Fruit fly (Drosophila melanogaster): Measurements from ENCODE around the gene CG15269.

CG15269 gene

DNA sequence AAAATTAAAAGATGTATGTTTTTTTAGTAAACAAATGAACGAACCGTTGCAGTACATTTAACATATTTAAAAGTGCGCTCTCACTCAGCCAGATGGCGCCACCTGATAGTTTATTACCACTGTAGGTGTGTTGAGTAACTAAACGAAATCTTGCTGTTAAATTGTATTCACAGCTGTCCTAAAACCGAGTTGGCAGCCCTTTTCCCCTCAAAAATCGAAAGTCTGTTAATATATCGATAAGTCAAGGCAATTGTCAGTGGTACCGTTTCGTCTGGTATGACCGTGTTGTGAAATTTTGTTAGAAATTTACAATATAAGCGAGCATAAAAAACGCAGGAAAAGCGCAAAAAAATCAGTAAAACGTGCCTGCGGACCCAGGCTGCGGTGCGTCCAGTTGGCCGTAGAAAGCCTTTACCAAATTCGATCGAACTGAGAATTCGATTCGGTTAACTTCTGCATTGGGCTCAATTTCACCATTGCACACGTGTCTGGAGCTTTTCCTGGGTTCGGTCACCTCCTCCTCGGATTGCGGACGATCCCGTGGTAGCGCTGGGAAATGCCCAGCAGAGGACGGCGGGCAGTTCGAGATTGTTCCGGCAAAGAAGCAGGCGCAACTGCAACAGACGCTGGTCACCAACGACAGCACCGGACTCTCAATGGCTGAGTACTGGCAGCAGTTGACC lies 4.2 kb downstream of the CG15269 start, which contains the start of gene stc (continued):
- TF ChIP-seq CG4404 (GFP tag; IDR thresholded peaks at IDR 0.05) (no peak), kay (GFP tag; optimal IDR thresholded peaks at IDR 0.05) (peak; percentile 14), Eip74EF (GFP tag; optimal IDR thresholded peaks at IDR 0.05) (no peak), CG16813 (GFP tag; IDR thresholded peaks at IDR 0.05; ENCODE audit: partially characterized antibody) (peak; percentile 75), crol (GFP tag; IDR thresholded peaks at IDR 0.05) (no peak), Fer1 (GFP tag; optimal IDR thresholded peaks at IDR 0.05) (no peak), CG10267 (tag; optimal IDR thresholded peaks at IDR 0.05) (peak; percentile 92), CG6765 (GFP tag; optimal IDR thresholded peaks at IDR 0.05) (no peak), ham (GFP tag; IDR thresholded peaks at IDR 0.05) (no peak), Jarid2 (GFP tag; optimal IDR thresholded peaks at IDR 0.05) (peak; percentile 61), fd3F (GFP tag; optimal IDR thresholded peaks at IDR 0.05) (no peak), croc (GFP tag; conservative IDR thresholded peaks at IDR 0.05) (no peak), CG12219 (GFP tag; optimal IDR thresholded peaks at IDR 0.05) (no peak), CG30020 (tag; optimal IDR thresholded peaks at IDR 0.05) (no peak), CG4424 (GFP tag; optimal IDR thresholded peaks at IDR 0.05) (peak; percentile 38), Scr (GFP tag; IDR thresholded peaks at IDR 0.05; ENCODE audit: partially characterized antibody) (peak; percentile 69), ewg (GFP tag; optimal IDR thresholded peaks at IDR 0.05) (peak; percentile 9), en (GFP tag; optimal IDR thresholded peaks at IDR 0.05) (peak; percentile 19), pita (GFP tag; optimal IDR thresholded peaks at IDR 0.05) (no peak), p53 (GFP tag; optimal IDR thresholded peaks at IDR 0.05) (peak; percentile 4), CG6689 (GFP tag; IDR thresholded peaks at IDR 0.05) (no peak), CG14050 (GFP tag; IDR thresholded peaks at IDR 0.05) (no peak), esg (GFP tag; conservative IDR thresholded peaks at IDR 0.05) (no peak), Optix (GFP tag; IDR thresholded peaks at IDR 0.05) (no peak), Sox102F (GFP tag; optimal IDR thresholded peaks at IDR 0.05) (no peak), lov (optimal IDR thresholded peaks at IDR 0.05) (no peak), lov (GFP tag; IDR thresholded peaks at IDR 0.05) (no peak), MTF-1 (GFP tag; optimal IDR thresholded peaks at IDR 0.05; ENCODE audit: borderline replicate concordance) (peak; percentile 65), CG12155 (GFP tag; optimal IDR thresholded peaks at IDR 0.05) (peak; percentile 18), CG5245 (GFP tag; optimal IDR thresholded peaks at IDR 0.05) (peak; percentile 46), salm (tag; optimal IDR thresholded peaks at IDR 0.05) (no peak), CG30403 (GFP tag; optimal IDR thresholded peaks at IDR 0.05) (peak; percentile 63), ttk (GFP tag; IDR thresholded peaks at IDR 0.05) (no peak), onecut (GFP tag; IDR thresholded peaks at IDR 0.05) (peak; percentile 37; the same call in 1 of the 2 replicates), rib (GFP tag; IDR thresholded peaks at IDR 0.05) (no peak), nau (GFP tag; optimal IDR thresholded peaks at IDR 0.05) (no peak), CG6791 (GFP tag; IDR thresholded peaks at IDR 0.05; ENCODE audit: partially characterized antibody) (peak; percentile 89), CG18619 (GFP tag; optimal IDR thresholded peaks at IDR 0.05) (no peak), CG11723 (GFP tag; optimal IDR thresholded peaks at IDR 0.05) (no peak), Awh (GFP tag; IDR thresholded peaks at IDR 0.05) (no peak), usp (GFP tag; optimal IDR thresholded peaks at IDR 0.05) (no peak), Nf-YC (tag; optimal IDR thresholded peaks at IDR 0.05) (peak; percentile 57), CG17829 (tag; optimal IDR thresholded peaks at IDR 0.05) (peak; percentile 64), CG6175 (GFP tag; IDR thresholded peaks at IDR 0.05) (no peak), Spps (tag; optimal IDR thresholded peaks at IDR 0.05) (peak; percentile 46), eyg (GFP tag; optimal IDR thresholded peaks at IDR 0.05) (no peak), CTCF (GFP tag; optimal IDR thresholded peaks at IDR 0.05) (peak; percentile 96), bcd (GFP tag; optimal IDR thresholded peaks at IDR 0.05) (peak; percentile 41), CG15073 (GFP tag; optimal IDR thresholded peaks at IDR 0.05) (no peak), CG6254 (GFP tag; optimal IDR thresholded peaks at IDR 0.05) (no peak), ap (GFP tag; IDR thresholded peaks at IDR 0.05) (no peak)
